Worm (Caenorhabditis elegans) whole organism, young adult: ENCODE data around the gene R07E5.15.

Experiments used
- Y67H2A.10 ChIP-seq: fragments of 200-800 bp; sonication (Bioruptor generic); conservative IDR thresholded peaks from 2 replicates; pipeline ENCODE4 v1.3.6; 2022; ENCODE audit warnings: missing genetic modification reagents, missing genetic modification characterization, missing compliant biosample characterization
- ceh-58 ChIP-seq: fragments of 200-800 bp; sonication (Bioruptor generic); IDR thresholded peaks from 2 replicates; pipeline ENCODE4 v1.3.6; 2022; ENCODE audit warnings: missing genetic modification characterization, missing compliant biosample characterization
- dpl-1 ChIP-seq: fragments of 150-350 bp; optimal IDR thresholded peaks from 2 replicates; lab custom pipeline; 2014; ENCODE audit warnings: missing biosample characterization, missing genetic modification reagents, missing genetic modification characterization
- let-607 ChIP-seq, 2 experiments: fragments of 200-800 bp in 1 of 2; sonication (Bioruptor generic) in 1 of 2; sonication (generic microtip) in 1 of 2; optimal IDR thresholded peaks; 2 replicates each; lab custom pipeline; 2016 to 2018; ENCODE audit warnings: mild to moderate bottlenecking in 2 of 2, missing compliant biosample characterization in 2 of 2, missing genetic modification characterization in 2 of 2, moderate library complexity in 2 of 2, missing genotype in 1 of 2
- madf-8 ChIP-seq: fragments of 200-800 bp; sonication (Bioruptor generic); conservative IDR thresholded peaks from 2 replicates; pipeline ENCODE4 v1.3.6; 2022; ENCODE audit warnings: missing genetic modification reagents, missing genetic modification characterization, missing compliant biosample characterization
- rec-8 ChIP-seq, 2 experiments: sonication (generic microtip); optimal IDR thresholded peaks; 2 replicates each; lab custom pipeline; 2016; ENCODE audit warnings: mild to moderate bottlenecking in 2 of 2, missing genetic modification characterization in 2 of 2, missing genetic modification reagents in 2 of 2, missing genotype in 2 of 2, missing biosample characterization in 1 of 2, missing compliant biosample characterization in 1 of 2, moderate library complexity in 1 of 2
- snpc-4 ChIP-seq, 5 experiments: fragments of 150-350 bp in 1 of 5; sonication (generic microtip) in 4 of 5; optimal IDR thresholded peaks; 2 replicates each; lab custom pipeline; 2014 to 2018; ENCODE audit warnings: missing genetic modification characterization in 5 of 5, missing biosample characterization in 3 of 5, antibody characterized with exemption in 2 of 5, mild to moderate bottlenecking in 2 of 5, missing compliant biosample characterization in 2 of 5, missing genotype in 2 of 5, moderate library complexity in 2 of 5, missing genetic modification reagents in 1 of 5

ce11 chrIII:4408251-4408650 is 7.0 kb downstream of the R07E5.15 start, which contains the start of gene gpch-1:
- no peak for TF ChIP-seq rec-8 (tag; optimal IDR thresholded peaks at IDR 0.05; lab: Kevin White, UChicago)
- TF ChIP-seq Y67H2A.10 (GFP tag; lab: Robert Waterston, UW), result no peak
- TF ChIP-seq let-607 (tag; optimal IDR thresholded peaks at IDR 0.05; lab: Kevin White, UChicago), result no peak
- TF ChIP-seq dpl-1 (GFP tag; lab: Kevin White, UChicago), result no peak
- no peak for TF ChIP-seq ceh-58 (GFP tag; lab: Robert Waterston, UW)
- no peak for TF ChIP-seq madf-8
- no peak for TF ChIP-seq snpc-4 (GFP tag; optimal IDR thresholded peaks at IDR 0.05; lab: Kevin White, UChicago)
- TF ChIP-seq snpc-4 (tag; optimal IDR thresholded peaks at IDR 0.05; lab: Kevin White, UChicago), result no peak
